Worm (Caenorhabditis elegans): ENCODE results near the gene F21A3.2.

DNA sequence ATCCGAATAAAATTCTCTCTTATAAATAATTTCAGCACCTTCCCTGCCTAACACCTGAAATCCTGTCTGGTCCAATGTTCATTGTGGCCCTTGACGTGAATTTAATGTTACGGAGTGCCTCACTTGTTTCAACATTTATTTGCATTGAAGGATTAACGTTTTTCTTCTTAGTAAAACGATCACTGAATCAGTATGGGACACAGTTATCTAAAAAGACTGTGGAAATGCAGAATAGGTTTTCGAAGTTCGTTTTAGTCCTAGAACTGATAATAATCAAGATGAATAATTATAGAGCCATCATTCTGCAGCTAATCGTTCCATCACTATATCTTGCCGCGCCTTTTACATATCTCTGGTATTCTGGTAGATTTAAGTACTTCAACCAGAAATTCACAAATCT is 38.6 kb downstream of the F21A3.2 start, which contains the start of gene srh-219:
- TF ChIP-seq ama-1 (optimal IDR thresholded peaks at IDR 0.05) (no peak), hmbx-1 (tag; optimal IDR thresholded peaks at IDR 0.05) (no peak)

Data from whole organism, early embryonic.